Worm (Caenorhabditis elegans) whole organism, young adult: Measurements from ENCODE around the gene C48B4.12.

ENCODE experiments used
- bed-1 ChIP-seq: fragments of 200-800 bp; sonication (Bioruptor generic); IDR thresholded peaks from 2 replicates; pipeline ENCODE4 v1.3.6; 2022; ENCODE audit warnings: missing genetic modification reagents, missing genetic modification characterization, missing compliant biosample characterization
- dpl-1 ChIP-seq: fragments of 150-350 bp; optimal IDR thresholded peaks from 2 replicates; lab custom pipeline; 2014; ENCODE audit warnings: missing biosample characterization, missing genetic modification reagents, missing genetic modification characterization
- lsy-27 ChIP-seq: sonication (generic microtip); optimal IDR thresholded peaks from 2 replicates; lab custom pipeline; 2017; ENCODE audit warnings: missing genetic modification characterization, mild to moderate bottlenecking, missing compliant biosample characterization, antibody characterized with exemption, missing genotype, borderline replicate concordance; ENCODE audit not compliant: insufficient read depth

DNA sequence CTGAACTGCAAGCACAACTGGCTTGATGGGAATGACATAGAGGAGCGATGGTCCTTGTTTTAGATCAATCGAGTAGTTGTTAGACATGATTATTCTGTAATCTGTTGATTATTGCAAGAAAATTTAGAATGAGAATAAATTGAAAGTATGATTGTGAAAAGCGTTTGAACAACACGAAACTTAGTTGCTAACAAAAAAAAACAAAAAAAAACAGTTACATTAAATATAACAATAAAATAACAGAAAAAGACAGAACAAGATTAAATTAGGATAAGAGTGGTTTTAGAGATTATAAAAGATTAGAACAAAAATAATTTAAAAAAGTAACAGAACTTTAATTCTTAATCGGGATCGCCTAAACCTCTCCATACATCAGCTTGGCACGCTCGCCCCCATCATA lies 33.9 kb upstream of the C48B4.12 start, which contains the start of gene C48B4.9:
- TF ChIP-seq lsy-27 (tag; lab: Kevin White, UChicago) (no peak), bed-1 (no peak), dpl-1 (GFP tag; lab: Kevin White, UChicago) (no peak)
